Worm (Caenorhabditis elegans): ENCODE results near the gene nhr-46.

- TF ChIP-seq nhr-237 (tag; optimal IDR thresholded peaks at IDR 0.05) = no peak
- no peak for TF ChIP-seq snpc-4 (tag; optimal IDR thresholded peaks at IDR 0.05)
These were observed 6.7 kb upstream of the nhr-46 start for ce11 chrIV:5764392-5764791.

All from whole organism, mixed stage, embryonic.